Fruit fly (Drosophila melanogaster) whole organism, embryonic: ENCODE results near the gene Neto.

Source experiments
- Adf1 ChIP-seq: fragments of 200-800 bp; sonication (Bioruptor generic); IDR thresholded peaks from 2 replicates; pipeline ENCODE4 v1.3.6; 2022; ENCODE audit warnings: missing biosample characterization, missing genetic modification characterization
- Atf3 ChIP-seq: fragments of 200-800 bp; sonication (Bioruptor generic); optimal IDR thresholded peaks from 3 replicates; lab custom pipeline; 2016; ENCODE audit warnings: missing biosample characterization, missing genetic modification characterization
- BtbVII ChIP-seq: fragments of 200-800 bp; sonication (Bioruptor generic); optimal IDR thresholded peaks from 3 replicates; lab custom pipeline; 2017; ENCODE audit warnings: missing biosample characterization, mild to moderate bottlenecking, missing genetic modification characterization
- CG10267 ChIP-seq: fragments of 200-800 bp; sonication (Bioruptor generic); optimal IDR thresholded peaks from 2 replicates; lab custom pipeline; 2018; ENCODE audit warnings: missing biosample characterization, mild to moderate bottlenecking, missing genetic modification characterization, moderate library complexity
- CG10654 ChIP-seq: fragments of 200-800 bp; sonication (Bioruptor generic); optimal IDR thresholded peaks from 2 replicates; lab custom pipeline; 2016; ENCODE audit warnings: missing biosample characterization, missing genetic modification characterization
- CG12104 ChIP-seq: fragments of 200-800 bp; sonication (Bioruptor generic); optimal IDR thresholded peaks from 3 replicates; lab custom pipeline; 2016; ENCODE audit warnings: missing biosample characterization, missing genetic modification characterization
- CG15011 ChIP-seq: fragments of 200-800 bp; sonication (Bioruptor generic); optimal IDR thresholded peaks from 3 replicates; lab custom pipeline; 2018; ENCODE audit warnings: missing biosample characterization, mild to moderate bottlenecking, missing genetic modification characterization
- CG15601 ChIP-seq: fragments of 200-800 bp; sonication (Bioruptor generic); optimal IDR thresholded peaks from 3 replicates; lab custom pipeline; 2019; ENCODE audit warnings: missing biosample characterization, mild to moderate bottlenecking, missing genetic modification characterization, moderate library complexity
- CG16779 ChIP-seq: fragments of 200-800 bp; sonication (Bioruptor generic); IDR thresholded peaks from 2 replicates; pipeline ENCODE4 v1.3.6; 2022; ENCODE audit warnings: missing biosample characterization, missing genetic modification characterization
- CG17829 ChIP-seq: fragments of 200-800 bp; optimal IDR thresholded peaks from 2 replicates; lab custom pipeline; 2019; ENCODE audit warnings: missing biosample characterization, mild to moderate bottlenecking, missing genetic modification characterization, moderate library complexity
- CG18011 ChIP-seq: fragments of 200-800 bp; sonication (Bioruptor generic); optimal IDR thresholded peaks from 2 replicates; lab custom pipeline; 2017; ENCODE audit warnings: missing biosample characterization, missing genetic modification characterization, mild to moderate bottlenecking, moderate library complexity, missing genotype
- CG2678 ChIP-seq: fragments of 200-800 bp; sonication (Bioruptor generic); optimal IDR thresholded peaks from 3 replicates; lab custom pipeline; 2019; ENCODE audit warnings: missing biosample characterization, mild to moderate bottlenecking, missing genetic modification characterization, moderate library complexity
- CG32767 ChIP-seq: fragments of 200-800 bp; sonication (Bioruptor generic); IDR thresholded peaks from 2 replicates; pipeline ENCODE4 v1.3.6; 2022; ENCODE audit warnings: missing biosample characterization, missing genetic modification characterization
- CG4707 ChIP-seq: fragments of 200-800 bp; sonication (Bioruptor generic); optimal IDR thresholded peaks from 2 replicates; lab custom pipeline; 2018; ENCODE audit warnings: missing biosample characterization, mild to moderate bottlenecking, missing genetic modification characterization, moderate library complexity
- CG7745 ChIP-seq: fragments of 200-800 bp; sonication (Bioruptor generic); optimal IDR thresholded peaks from 2 replicates; lab custom pipeline; 2018; ENCODE audit warnings: missing biosample characterization, mild to moderate bottlenecking, missing genetic modification characterization, moderate library complexity
- CG7987 ChIP-seq: fragments of 200-800 bp; sonication (Bioruptor generic); optimal IDR thresholded peaks from 2 replicates; lab custom pipeline; 2018; ENCODE audit warnings: missing biosample characterization, mild to moderate bottlenecking, missing genetic modification characterization, moderate library complexity
- CG8290 ChIP-seq, 3 experiments: fragments of 200-800 bp; sonication (Bioruptor generic); optimal IDR thresholded peaks; 2 replicates each; lab custom pipeline; 2016 to 2019; ENCODE audit warnings: missing biosample characterization in 3 of 3, missing genetic modification characterization in 3 of 3, mild to moderate bottlenecking in 2 of 3, moderate library complexity in 1 of 3
- Camta ChIP-seq: fragments of 200-800 bp; sonication (Bioruptor generic); optimal IDR thresholded peaks from 2 replicates; lab custom pipeline; 2016; ENCODE audit warnings: missing biosample characterization, missing genetic modification characterization
- E2f2 ChIP-seq: fragments of 200-800 bp; sonication (Bioruptor generic); IDR thresholded peaks from 2 replicates; pipeline ENCODE4 v1.3.6; 2022; ENCODE audit warnings: missing biosample characterization, missing genetic modification characterization
- Ets65A ChIP-seq: fragments of 200-800 bp; sonication (Bioruptor generic); peaks from one replicate; lab custom pipeline; 2016; ENCODE audit warnings: missing biosample characterization, missing genetic modification characterization
- Hmr ChIP-seq: fragments of 200-800 bp; sonication (Bioruptor generic); optimal IDR thresholded peaks from 3 replicates; lab custom pipeline; 2017; ENCODE audit warnings: mild to moderate bottlenecking, missing biosample characterization, missing genetic modification reagents, missing genetic modification characterization
- Hr3 ChIP-seq: fragments of 200-800 bp; sonication (Bioruptor generic); optimal IDR thresholded peaks from 3 replicates; lab custom pipeline; 2016; ENCODE audit warnings: missing biosample characterization, missing genetic modification characterization
- Max ChIP-seq: fragments of 200-800 bp; sonication (Bioruptor generic); optimal IDR thresholded peaks from 2 replicates; lab custom pipeline; 2016; ENCODE audit warnings: missing biosample characterization, mild to moderate bottlenecking, missing genetic modification characterization
- Taf1 ChIP-seq: fragments of 200-800 bp; sonication (Bioruptor generic); IDR thresholded peaks from 2 replicates; pipeline ENCODE4 v1.3.6; 2022; ENCODE audit warnings: missing biosample characterization, missing genetic modification characterization
- Vsx1 ChIP-seq: fragments of 200-800 bp; sonication (Bioruptor generic); optimal IDR thresholded peaks from 2 replicates; lab custom pipeline; 2017; ENCODE audit warnings: missing biosample characterization, mild to moderate bottlenecking, missing genetic modification characterization, missing genetic modification reagents
- ab ChIP-seq: fragments of 200-800 bp; sonication (Bioruptor generic); optimal IDR thresholded peaks from 2 replicates; lab custom pipeline; 2016; ENCODE audit warnings: missing biosample characterization, missing genetic modification characterization
- abd-A ChIP-seq: fragments of 200-800 bp; sonication (Bioruptor generic); optimal IDR thresholded peaks from 3 replicates; lab custom pipeline; 2019; ENCODE audit warnings: missing biosample characterization, mild to moderate bottlenecking, missing genetic modification characterization, moderate library complexity
- ap ChIP-seq: fragments of 200-800 bp; sonication (Bioruptor generic); IDR thresholded peaks from 2 replicates; pipeline ENCODE4 v1.3.6; 2022; ENCODE audit warnings: missing biosample characterization, missing genetic modification characterization
- bcd ChIP-seq: fragments of 200-800 bp; sonication (Bioruptor generic); optimal IDR thresholded peaks from 2 replicates; lab custom pipeline; 2017; ENCODE audit warnings: missing biosample characterization, mild to moderate bottlenecking, missing genetic modification characterization
- cato ChIP-seq: fragments of 200-800 bp; sonication (Bioruptor generic); optimal IDR thresholded peaks from 2 replicates; lab custom pipeline; 2016; ENCODE audit warnings: missing biosample characterization, missing genetic modification characterization, borderline replicate concordance
- cg ChIP-seq: fragments of 200-800 bp; sonication (Bioruptor generic); optimal IDR thresholded peaks from 3 replicates; lab custom pipeline; 2019; ENCODE audit warnings: missing biosample characterization, mild to moderate bottlenecking, missing genetic modification characterization, moderate library complexity
- chif ChIP-seq, 2 experiments: fragments of 200-800 bp; sonication (Bioruptor generic); optimal IDR thresholded peaks; 3 replicates each; lab custom pipeline; 2016; ENCODE audit warnings: missing biosample characterization in 2 of 2, missing genetic modification characterization in 2 of 2
- dmrt11E ChIP-seq: fragments of 200-800 bp; sonication (Bioruptor generic); optimal IDR thresholded peaks from 3 replicates; lab custom pipeline; 2018; ENCODE audit warnings: missing biosample characterization, mild to moderate bottlenecking, missing genetic modification characterization, moderate library complexity
- ind ChIP-seq: fragments of 200-800 bp; sonication (Bioruptor generic); optimal IDR thresholded peaks from 3 replicates; lab custom pipeline; 2016; ENCODE audit warnings: missing biosample characterization, missing genetic modification characterization
- inv ChIP-seq: fragments of 200-800 bp; sonication (Bioruptor generic); IDR thresholded peaks from 2 replicates; pipeline ENCODE4 v1.3.6; 2022; ENCODE audit warnings: missing biosample characterization, missing genetic modification characterization; ENCODE audit not compliant: partially characterized antibody
- nmo ChIP-seq: fragments of 200-800 bp; sonication (Bioruptor generic); optimal IDR thresholded peaks from 2 replicates; lab custom pipeline; 2018; ENCODE audit warnings: missing biosample characterization, mild to moderate bottlenecking, missing genetic modification characterization, moderate library complexity
- odd ChIP-seq: fragments of 200-800 bp; sonication (Bioruptor generic); optimal IDR thresholded peaks from 2 replicates; lab custom pipeline; 2017; ENCODE audit warnings: missing biosample characterization, mild to moderate bottlenecking, missing genetic modification characterization
- pita ChIP-seq: fragments of 200-800 bp; sonication (Bioruptor generic); optimal IDR thresholded peaks from 2 replicates; lab custom pipeline; 2017; ENCODE audit warnings: missing biosample characterization, mild to moderate bottlenecking, missing genetic modification characterization
- pnt ChIP-seq: fragments of 200-800 bp; sonication (Bioruptor generic); optimal IDR thresholded peaks from 3 replicates; lab custom pipeline; 2016; ENCODE audit warnings: missing biosample characterization, missing genetic modification characterization
- prd ChIP-seq, 3 experiments: fragments of >200 bp in 2 of 3; fragments of 200-800 bp in 1 of 3; sonication (Bioruptor generic) in 1 of 3; optimal IDR thresholded peaks in 2 of 3; IDR thresholded peaks in 1 of 3; 2 replicates in 2 of 3; 3 replicates in 1 of 3; pipeline versions ENCODE4 v1.3.6 to Lab custom; 2017 to 2022; ENCODE audit warnings: missing biosample characterization in 1 of 3, missing genetic modification characterization in 1 of 3
- pros ChIP-seq: fragments of 200-800 bp; sonication (Bioruptor generic); optimal IDR thresholded peaks from 3 replicates; lab custom pipeline; 2019; ENCODE audit warnings: missing biosample characterization, mild to moderate bottlenecking, missing genetic modification characterization, moderate library complexity
- sens ChIP-seq: fragments of 200-800 bp; sonication (Bioruptor generic); peaks from one replicate; lab custom pipeline; 2016; ENCODE audit warnings: missing biosample characterization, missing genetic modification characterization
- ssp ChIP-seq: fragments of 200-800 bp; sonication (Bioruptor generic); IDR thresholded peaks from 2 replicates; pipeline ENCODE4 v1.3.6; 2022; ENCODE audit warnings: missing biosample characterization, missing genetic modification characterization
- tna ChIP-seq: fragments of 200-800 bp; sonication (Bioruptor generic); IDR thresholded peaks from 2 replicates; pipeline ENCODE4 v1.3.6; 2022; ENCODE audit warnings: missing biosample characterization, missing genetic modification characterization; ENCODE audit not compliant: partially characterized antibody
- tx ChIP-seq: fragments of 200-800 bp; sonication (Bioruptor generic); optimal IDR thresholded peaks from 2 replicates; lab custom pipeline; 2016; ENCODE audit warnings: missing biosample characterization, missing genetic modification characterization
- unc-4 ChIP-seq: fragments of 200-800 bp; sonication (Bioruptor generic); IDR thresholded peaks from 2 replicates; pipeline ENCODE4 v1.3.6; 2022; ENCODE audit warnings: missing biosample characterization, missing genetic modification characterization; ENCODE audit not compliant: partially characterized antibody
- unpg ChIP-seq: fragments of 200-800 bp; sonication (Bioruptor generic); optimal IDR thresholded peaks from 3 replicates; lab custom pipeline; 2018; ENCODE audit warnings: missing biosample characterization, mild to moderate bottlenecking, missing genetic modification characterization, moderate library complexity
- usp ChIP-seq: fragments of >200 bp; optimal IDR thresholded peaks from 2 replicates; lab custom pipeline; 2017; ENCODE audit warnings: missing biosample characterization, missing genetic modification characterization
- vvl ChIP-seq: fragments of 200-800 bp; sonication (Bioruptor generic); IDR thresholded peaks from 2 replicates; pipeline ENCODE4 v1.3.6; 2022; ENCODE audit warnings: missing biosample characterization, missing genetic modification characterization
- yki ChIP-seq: fragments of >200 bp; optimal IDR thresholded peaks from 3 replicates; lab custom pipeline; 2018

Gene Neto

DNA sequence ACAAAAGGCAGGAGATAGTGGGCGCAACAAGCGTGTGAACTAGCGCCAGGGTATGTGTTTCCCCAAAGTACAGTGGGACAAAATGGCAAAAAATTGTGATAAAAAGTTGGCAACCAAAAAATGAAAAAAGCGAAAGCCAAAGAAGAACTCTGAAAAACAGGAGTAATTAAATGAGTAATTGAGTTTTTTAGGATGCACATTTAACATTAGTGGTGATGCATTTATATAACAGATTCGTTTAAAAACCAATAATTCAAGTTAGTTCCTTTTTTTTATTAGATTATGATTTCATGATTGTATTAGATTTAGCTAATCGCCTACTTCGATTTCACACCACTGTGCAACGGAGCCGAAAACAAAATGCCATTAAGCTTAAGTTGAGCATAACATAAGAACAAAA is 126.7 kb downstream of the Neto start (continued):
- no peak for TF ChIP-seq prd (optimal IDR thresholded peaks at IDR 0.05; lab: Kevin White, UChicago)
- peak; percentile 50; the same call in 1 of the 3 replicates for TF ChIP-seq prd (GFP tag; IDR thresholded peaks at IDR 0.05; lab: Robert Waterston, UW)
- TF ChIP-seq ind: peak; percentile 49
- no peak for TF ChIP-seq pita
- TF ChIP-seq CG4707 (GFP tag; lab: Kevin White, UChicago): no peak
- TF ChIP-seq vvl: 0 out of 2 replicates have a peak, but pooled peaks have one; percentile 54
- peak; percentile 89 for TF ChIP-seq Ets65A (GFP tag; lab: Kevin White, UChicago)
- TF ChIP-seq CG7745 (tag; lab: Kevin White, UChicago): no peak
- TF ChIP-seq bcd (GFP tag; lab: Kevin White, UChicago): peak; percentile 50
- TF ChIP-seq CG7987 (GFP tag; lab: Kevin White, UChicago): no peak
- peak; percentile 49 for TF ChIP-seq Hmr (GFP tag; lab: Kevin White, UChicago)
- no peak for TF ChIP-seq CG18011 (GFP tag; lab: Kevin White, UChicago)
- peak; percentile 31 for TF ChIP-seq Camta (GFP tag; lab: Kevin White, UChicago)
- peak; percentile 36; the same call in 1 of the 2 replicates for TF ChIP-seq ssp (GFP tag; lab: Robert Waterston, UW)
- peak; percentile 1 for TF ChIP-seq odd (GFP tag; lab: Kevin White, UChicago)
- no peak for TF ChIP-seq CG16779 (GFP tag; lab: Robert Waterston, UW)
- TF ChIP-seq Taf1: no peak
- 0 out of 2 replicates have a peak, but pooled peaks have one; percentile 18 for TF ChIP-seq ap (GFP tag; lab: Robert Waterston, UW)
- TF ChIP-seq CG12104: peak; percentile 9
- TF ChIP-seq CG10654: peak; percentile 27
- no peak for TF ChIP-seq yki (lab: Kevin White, UChicago)
- TF ChIP-seq CG15601 (tag; lab: Kevin White, UChicago): peak; percentile 17
- no peak for TF ChIP-seq inv
- no peak for TF ChIP-seq tna (GFP tag; lab: Robert Waterston, UW)
- no peak for TF ChIP-seq cato (GFP tag; lab: Kevin White, UChicago)
- TF ChIP-seq CG10267 (tag; lab: Kevin White, UChicago): peak; percentile 47
- peak; percentile 95 for TF ChIP-seq sens
- 0 out of 2 replicates have a peak, but pooled peaks have one; percentile 29 for TF ChIP-seq CG32767
- TF ChIP-seq ab: no peak
- TF ChIP-seq Vsx1: peak; percentile 45
- TF ChIP-seq CG15011: peak; percentile 22
- TF ChIP-seq pros: no peak
- peak; percentile 52 for TF ChIP-seq CG17829 (tag; lab: Kevin White, UChicago)
- peak; percentile 48 to 65 for TF ChIP-seq chif (GFP tag; optimal IDR thresholded peaks at IDR 0.05; lab: Kevin White, UChicago)
- TF ChIP-seq BtbVII (GFP tag; lab: Kevin White, UChicago): peak; percentile 29
- no peak for TF ChIP-seq cg (GFP tag; lab: Kevin White, UChicago)
- no peak for TF ChIP-seq Adf1 (GFP tag; lab: Robert Waterston, UW)
- TF ChIP-seq abd-A (tag; lab: Kevin White, UChicago): no peak
- no peak for TF ChIP-seq unc-4 (GFP tag; lab: Robert Waterston, UW)
- TF ChIP-seq Atf3 (GFP tag; lab: Kevin White, UChicago): peak; percentile 14
- TF ChIP-seq usp (GFP tag; lab: Kevin White, UChicago): no peak
- TF ChIP-seq tx (GFP tag; lab: Kevin White, UChicago): peak; percentile 35
- peak; percentile 34 for TF ChIP-seq Hr3 (GFP tag; lab: Kevin White, UChicago)
- peak; percentile 35 for TF ChIP-seq Max (GFP tag; lab: Kevin White, UChicago)
- peak; percentile 65 for TF ChIP-seq unpg (GFP tag; lab: Kevin White, UChicago)
- TF ChIP-seq dmrt11E (tag; lab: Kevin White, UChicago): peak; percentile 53
- TF ChIP-seq pnt (GFP tag; lab: Kevin White, UChicago): peak; percentile 42
- peak; percentile 73 for TF ChIP-seq nmo (GFP tag; lab: Kevin White, UChicago)
- no peak for TF ChIP-seq E2f2 (GFP tag; lab: Robert Waterston, UW)
- peak; percentile 75 for TF ChIP-seq CG2678 (tag; lab: Kevin White, UChicago)
- TF ChIP-seq CG8290 (GFP tag; optimal IDR thresholded peaks at IDR 0.05; lab: Kevin White, UChicago): no peak
- no peak for TF ChIP-seq CG8290 (tag; optimal IDR thresholded peaks at IDR 0.05; lab: Kevin White, UChicago)
